Worm (Caenorhabditis elegans): ENCODE data around the gene F23B12.4.

DNA sequence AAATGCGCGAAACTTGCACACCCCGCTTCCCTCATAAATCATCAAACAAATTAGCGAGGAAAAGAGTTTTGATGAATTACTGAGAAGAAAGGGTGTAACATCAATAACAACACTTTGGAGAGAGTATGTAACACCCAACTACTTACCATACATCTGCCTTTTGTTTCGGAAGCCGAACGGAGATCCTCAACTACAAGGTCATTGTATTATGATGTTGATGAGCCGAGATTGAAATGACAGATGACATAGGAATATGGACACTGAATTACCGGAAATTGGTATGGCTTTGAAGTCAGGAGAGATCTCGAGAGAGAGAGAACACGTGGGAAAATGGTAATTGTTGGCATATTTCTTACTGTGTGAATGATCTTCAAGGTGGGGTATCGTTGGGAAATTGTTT lies 14.9 kb upstream of the F23B12.4 start:
- TF ChIP-seq W03F9.2 (tag; optimal IDR thresholded peaks at IDR 0.05), result no peak
- TF ChIP-seq dao-5 (tag; optimal IDR thresholded peaks at IDR 0.05), result no peak
- TF ChIP-seq him-1 (tag; optimal IDR thresholded peaks at IDR 0.05), result no peak
